Worm (Caenorhabditis elegans): ENCODE results near the gene C33A11.2.

Gene C33A11.2

DNA sequence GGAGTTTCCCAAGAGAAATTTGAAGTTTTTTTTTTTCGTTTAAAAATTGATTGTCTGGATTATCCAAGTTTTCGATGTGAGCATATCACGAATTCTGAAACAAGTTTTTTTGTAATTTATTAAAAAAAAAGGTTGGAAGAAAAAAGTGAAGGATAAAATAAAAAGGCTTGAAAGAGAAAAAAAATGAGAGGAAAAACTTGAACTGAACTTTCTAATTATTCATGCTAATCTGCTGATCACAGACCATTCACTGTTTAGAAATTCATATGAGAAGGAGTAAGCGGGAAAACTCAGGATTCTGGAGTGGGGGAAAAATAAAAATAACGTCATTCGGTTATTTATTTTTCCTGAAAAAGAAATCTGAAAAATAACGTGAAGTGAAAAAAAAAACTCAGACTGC, 11.9 kb downstream of the C33A11.2 start, which contains the start of gene svh-5:
TSS of gene svh-5 (minus strand) at position 101 of the 400 bp plus-strand sequence.
- no peak for TF ChIP-seq ama-1 (optimal IDR thresholded peaks at IDR 0.05)
- peak in 1 of 2 experiments; percentile 3 for TF ChIP-seq ama-1 (GFP tag; optimal IDR thresholded peaks at IDR 0.05)
- TF ChIP-seq aptf-2 (GFP tag; conservative IDR thresholded peaks at IDR 0.05), result no peak

ce11 chrX:15379882-15380281, 14.1 kb downstream of the C33A11.2 start:
- TF ChIP-seq snpc-1.1 (tag; optimal IDR thresholded peaks at IDR 0.05; ENCODE audit: insufficient read depth) (no peak), F37B4.10 (GFP tag; IDR thresholded peaks at IDR 0.05) (no peak), ceh-40 (GFP tag; IDR thresholded peaks at IDR 0.05) (no peak), madf-6 (GFP tag; IDR thresholded peaks at IDR 0.05) (no peak), nhr-80 (tag; optimal IDR thresholded peaks at IDR 0.05) (no peak), Y53F4B.3 (GFP tag; IDR thresholded peaks at IDR 0.05) (no peak), B0336.3 (GFP tag; IDR thresholded peaks at IDR 0.05) (no peak), attf-3 (GFP tag; conservative IDR thresholded peaks at IDR 0.05) (no peak), lin-54 (GFP tag; optimal IDR thresholded peaks at IDR 0.05) (no peak), egl-44 (GFP tag; IDR thresholded peaks at IDR 0.05) (no peak), unc-130 (GFP tag; optimal IDR thresholded peaks at IDR 0.05) (no peak), cebp-2 (GFP tag; IDR thresholded peaks at IDR 0.05) (no peak), atf-7 (tag; optimal IDR thresholded peaks at IDR 0.05) (no peak), die-1 (tag; optimal IDR thresholded peaks at IDR 0.05) (no peak), ztf-18 (tag; optimal IDR thresholded peaks at IDR 0.05) (no peak)

DNA sequence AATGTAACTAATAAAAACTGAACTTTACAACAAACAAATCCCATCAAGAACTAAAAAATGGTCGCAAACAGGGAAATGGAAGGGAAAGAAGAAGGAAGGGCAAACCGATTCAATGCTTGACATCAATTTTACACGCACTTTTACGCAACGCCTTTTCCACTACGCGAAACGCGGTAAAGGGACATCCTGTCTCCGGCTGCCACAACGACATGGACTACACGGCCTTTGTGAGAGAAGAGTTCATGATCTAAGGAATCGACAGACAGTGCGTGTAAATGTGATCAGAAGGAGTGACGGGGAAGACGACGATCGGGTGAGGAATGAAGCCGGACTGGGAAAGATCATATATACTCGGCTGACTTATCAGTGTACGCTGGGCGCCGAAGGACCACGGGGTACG, 14.6 kb downstream of the C33A11.2 start:
- no peak for TF ChIP-seq somi-1 (GFP tag; optimal IDR thresholded peaks at IDR 0.05)
- no peak for TF ChIP-seq lin-54 (GFP tag; optimal IDR thresholded peaks at IDR 0.05)
- TF ChIP-seq lin-26 (GFP tag; IDR thresholded peaks at IDR 0.05), result 0 out of 2 replicates have a peak, but pooled peaks have one; percentile 29

DNA sequence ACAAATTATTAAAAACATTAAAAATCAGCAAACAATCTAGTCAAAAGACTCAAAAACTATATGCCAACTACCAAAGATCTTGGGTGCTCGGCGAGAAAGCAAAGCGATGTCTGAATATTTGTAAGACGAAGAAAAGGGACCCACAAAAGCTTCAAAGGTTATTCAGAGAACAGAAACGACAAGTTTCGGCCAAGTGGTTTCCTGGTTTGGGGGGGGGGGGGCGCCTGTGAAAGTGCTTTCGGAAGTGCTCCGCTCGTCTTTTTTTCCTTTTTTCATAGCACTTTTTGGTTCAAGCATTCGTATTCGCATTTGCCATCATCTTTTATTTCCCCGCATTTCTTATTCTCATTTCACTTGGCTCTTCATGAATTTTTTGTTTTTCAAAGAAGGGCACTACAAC, 15.7 kb downstream of the C33A11.2 start:
- no peak for TF ChIP-seq nfya-1 (tag; optimal IDR thresholded peaks at IDR 0.05; ENCODE audit: borderline replicate concordance, insufficient read depth)
- TF ChIP-seq tlf-1 (GFP tag; optimal IDR thresholded peaks at IDR 0.05), result no peak

DNA sequence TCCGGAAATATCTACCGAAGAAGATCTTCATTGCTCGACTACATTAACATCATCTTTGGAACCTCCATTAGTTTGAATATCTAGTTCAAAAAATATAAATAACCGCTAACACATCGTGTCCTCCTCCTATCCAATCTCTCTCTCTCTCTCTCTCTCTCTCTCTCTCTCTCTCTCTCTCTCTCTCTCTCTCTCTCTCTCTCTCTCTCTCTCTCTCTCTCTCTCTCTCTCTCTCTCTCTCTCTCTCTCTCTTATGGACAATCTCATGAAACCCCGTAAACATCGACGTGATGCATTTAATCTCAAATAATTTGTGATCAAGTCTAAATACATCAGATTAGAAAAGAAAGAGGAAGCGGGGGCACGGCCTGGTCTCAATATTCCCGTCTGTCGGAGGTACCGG, 16.5 kb downstream of the C33A11.2 start:
- no peak for TF ChIP-seq C06A6.2 (GFP tag; conservative IDR thresholded peaks at IDR 0.05)
- TF ChIP-seq lag-1 (GFP tag; IDR thresholded peaks at IDR 0.05), result no peak
- TF ChIP-seq egrh-3 (GFP tag; IDR thresholded peaks at IDR 0.05), result 0 out of 2 replicates have a peak, but pooled peaks have one; percentile 30

DNA sequence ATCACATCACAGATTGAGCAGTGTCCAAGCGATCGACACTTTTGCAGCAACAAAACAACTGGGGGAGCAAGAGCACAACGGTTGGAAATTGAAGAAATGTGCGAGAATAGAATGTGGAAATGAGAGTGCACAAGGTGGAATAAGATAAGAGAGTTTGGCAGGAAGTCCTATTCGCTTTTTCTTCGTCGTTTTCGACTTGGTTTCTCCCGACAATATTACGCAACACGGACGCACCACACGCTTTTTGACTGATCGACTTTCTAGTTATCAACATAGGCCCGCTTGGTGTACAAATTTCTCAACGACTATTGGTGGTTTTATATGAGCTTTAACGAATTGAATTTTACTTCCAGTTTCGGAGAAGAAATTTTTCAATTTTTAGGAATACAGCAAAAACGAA, 17.1 kb downstream of the C33A11.2 start:
- TF ChIP-seq sdz-38 (tag; optimal IDR thresholded peaks at IDR 0.05) (no peak), snpc-1.3 (tag; optimal IDR thresholded peaks at IDR 0.05; ENCODE audit: insufficient read depth) (no peak), nhr-80 (tag; optimal IDR thresholded peaks at IDR 0.05) (peak; percentile 87), ztf-22 (GFP tag; optimal IDR thresholded peaks at IDR 0.05) (no peak), hrde-1 (tag; optimal IDR thresholded peaks at IDR 0.05; ENCODE audit: borderline replicate concordance) (no peak), lir-1 (GFP tag; conservative IDR thresholded peaks at IDR 0.05) (no peak), F22D6.2 (tag; optimal IDR thresholded peaks at IDR 0.05) (no peak), lin-40 (tag; optimal IDR thresholded peaks at IDR 0.05) (no peak), hmg-1.2 (GFP tag; IDR thresholded peaks at IDR 0.05) (peak; percentile 7; the same call in 1 of the 2 replicates), F55B11.4 (tag; optimal IDR thresholded peaks at IDR 0.05; ENCODE audit: borderline replicate concordance, insufficient read depth) (no peak), efl-1 (GFP tag; optimal IDR thresholded peaks at IDR 0.05) (no peak), lin-54 (GFP tag; optimal IDR thresholded peaks at IDR 0.05) (no peak), ceh-91 (GFP tag; IDR thresholded peaks at IDR 0.05) (no peak), Y56A3A.18 (GFP tag; IDR thresholded peaks at IDR 0.05) (0 out of 2 replicates have a peak, but pooled peaks have one; percentile 19), nhr-120 (GFP tag; IDR thresholded peaks at IDR 0.05) (no peak), B0035.1 (tag; optimal IDR thresholded peaks at IDR 0.05) (no peak), akir-1 (GFP tag; optimal IDR thresholded peaks at IDR 0.05) (no peak), nfya-2 (GFP tag; IDR thresholded peaks at IDR 0.05) (no peak), cebp-2 (GFP tag; IDR thresholded peaks at IDR 0.05) (no peak)
